Worm (Caenorhabditis elegans) whole organism, early embryonic: ENCODE measurements around the gene dhs-18.
A peak's percentile ranks its signal among the peaks of the same experiment; 100 is the strongest.

Experiments used
- B0310.2 ChIP-seq: sonication (generic microtip); optimal IDR thresholded peaks from 2 replicates; lab custom pipeline; 2016; ENCODE audit warnings: mild to moderate bottlenecking, missing genetic modification characterization, missing compliant biosample characterization
- F13C5.2 ChIP-seq: sonication (generic microtip); optimal IDR thresholded peaks from 2 replicates; lab custom pipeline; 2017; ENCODE audit warnings: mild to moderate bottlenecking, missing genetic modification characterization, inconsistent platforms, missing compliant biosample characterization
- aly-1 ChIP-seq: sonication (generic microtip); optimal IDR thresholded peaks from 2 replicates; lab custom pipeline; 2016; ENCODE audit warnings: missing genetic modification characterization, missing compliant biosample characterization
- ama-1 ChIP-seq: fragments of 150-350 bp; optimal IDR thresholded peaks from 2 replicates; lab custom pipeline; 2014
- ceh-13 ChIP-seq: fragments of 200-800 bp; sonication (Bioruptor generic); optimal IDR thresholded peaks from 2 replicates; lab custom pipeline; 2018; ENCODE audit warnings: mild to moderate bottlenecking, missing genetic modification characterization, missing compliant biosample characterization
- ceh-36 ChIP-seq: sonication (generic microtip); optimal IDR thresholded peaks from 2 replicates; lab custom pipeline; 2016; ENCODE audit warnings: missing genetic modification characterization, inconsistent platforms, missing compliant biosample characterization
- ets-7 ChIP-seq: sonication (generic microtip); optimal IDR thresholded peaks from 2 replicates; lab custom pipeline; 2016; ENCODE audit warnings: missing genotype, missing genetic modification characterization, missing compliant biosample characterization
- flt-1 ChIP-seq: fragments of 200-800 bp; sonication (Bioruptor generic); IDR thresholded peaks from 2 replicates; pipeline ENCODE4 v1.3.6; 2022; ENCODE audit warnings: missing genetic modification characterization, missing compliant biosample characterization
- hmbx-1 ChIP-seq: sonication (generic microtip); optimal IDR thresholded peaks from 2 replicates; lab custom pipeline; 2016; ENCODE audit warnings: mild to moderate bottlenecking, missing genetic modification characterization, missing compliant biosample characterization
- hmg-4 ChIP-seq: fragments of 200-800 bp; sonication (Bioruptor generic); optimal IDR thresholded peaks from 2 replicates; lab custom pipeline; 2018; ENCODE audit warnings: mild to moderate bottlenecking, missing genetic modification characterization, missing compliant biosample characterization
- hnd-1 ChIP-seq: sonication (generic microtip); optimal IDR thresholded peaks from 2 replicates; lab custom pipeline; 2016; ENCODE audit warnings: missing genetic modification characterization, missing compliant biosample characterization
- pes-1 ChIP-seq: fragments of 200-800 bp; sonication (Bioruptor generic); IDR thresholded peaks from 2 replicates; pipeline ENCODE4 v1.3.6; 2022; ENCODE audit warnings: missing genetic modification reagents, missing genetic modification characterization, missing compliant biosample characterization
- scrt-1 ChIP-seq: fragments of 200-800 bp; sonication (Bioruptor generic); IDR thresholded peaks from 2 replicates; pipeline ENCODE4 v1.3.6; 2022; ENCODE audit warnings: missing genetic modification characterization, missing compliant biosample characterization
- sea-1 ChIP-seq: fragments of 200-800 bp; sonication (Bioruptor generic); conservative IDR thresholded peaks from 2 replicates; pipeline ENCODE4 v1.3.6; 2022; ENCODE audit warnings: missing genetic modification characterization, missing compliant biosample characterization
- tbx-11 ChIP-seq: fragments of 200-800 bp; sonication (Bioruptor generic); IDR thresholded peaks from 2 replicates; pipeline ENCODE4 v1.3.6; 2022; ENCODE audit warnings: missing genetic modification characterization, missing compliant biosample characterization
- tbx-37 ChIP-seq: fragments of 200-800 bp; sonication (Bioruptor generic); conservative IDR thresholded peaks from 2 replicates; pipeline ENCODE4 v1.3.6; 2022; ENCODE audit warnings: missing genetic modification reagents, missing genetic modification characterization, missing compliant biosample characterization
- tra-4 ChIP-seq: sonication (generic microtip); optimal IDR thresholded peaks from 2 replicates; lab custom pipeline; 2017; ENCODE audit warnings: missing genetic modification characterization, missing compliant biosample characterization

The dhs-18 gene

ce11 chrV:11083691-11084090 lies 37.1 kb upstream of the dhs-18 start:
- TF ChIP-seq hmg-4 (GFP tag; lab: Kevin White, UChicago), result peak; percentile 22
- no peak for TF ChIP-seq ama-1 (lab: Kevin White, UChicago)
- TF ChIP-seq sea-1, result no peak
- peak; percentile 35 for TF ChIP-seq F13C5.2

ce11 chrV:11082964-11083363 lies 36.3 kb upstream of the dhs-18 start:
- TF ChIP-seq ets-7 (tag; lab: Kevin White, UChicago) (no peak), ceh-13 (GFP tag; lab: Kevin White, UChicago) (no peak), scrt-1 (GFP tag; lab: Robert Waterston, UW) (no peak), pes-1 (GFP tag; lab: Robert Waterston, UW) (no peak), tbx-11 (no peak), hnd-1 (no peak), tra-4 (tag; lab: Kevin White, UChicago) (no peak), aly-1 (no peak), sea-1 (no peak)

DNA sequence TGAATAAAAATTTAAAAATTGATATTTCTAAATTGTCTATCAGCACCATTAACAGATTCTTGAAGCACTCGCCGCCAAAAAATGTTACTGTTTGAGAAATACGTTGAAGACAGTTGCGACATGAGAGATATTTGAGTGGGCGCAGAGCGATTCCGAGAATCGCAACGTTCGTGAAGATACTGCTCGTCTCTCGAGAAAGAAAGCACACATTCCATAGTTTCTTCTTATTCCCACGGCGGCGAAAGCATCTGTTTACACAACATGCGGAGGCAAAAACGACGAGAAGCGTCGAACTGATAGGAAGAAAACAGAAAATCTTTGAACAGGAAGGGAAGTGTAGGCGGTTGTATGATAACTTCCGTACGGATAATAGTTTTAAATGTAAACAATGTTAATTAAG lies 35.8 kb upstream of the dhs-18 start:
- TF ChIP-seq aly-1 (no peak), ets-7 (tag; lab: Kevin White, UChicago) (no peak), tbx-37 (no peak), tbx-11 (no peak), ceh-36 (tag; lab: Kevin White, UChicago) (no peak), hnd-1 (no peak), pes-1 (GFP tag; lab: Robert Waterston, UW) (no peak), sea-1 (no peak), ceh-13 (GFP tag; lab: Kevin White, UChicago) (no peak), B0310.2 (tag; lab: Kevin White, UChicago) (no peak), tra-4 (tag; lab: Kevin White, UChicago) (no peak), ama-1 (lab: Kevin White, UChicago) (no peak), flt-1 (GFP tag; lab: Robert Waterston, UW) (no peak), hmbx-1 (tag; lab: Kevin White, UChicago) (no peak)

DNA sequence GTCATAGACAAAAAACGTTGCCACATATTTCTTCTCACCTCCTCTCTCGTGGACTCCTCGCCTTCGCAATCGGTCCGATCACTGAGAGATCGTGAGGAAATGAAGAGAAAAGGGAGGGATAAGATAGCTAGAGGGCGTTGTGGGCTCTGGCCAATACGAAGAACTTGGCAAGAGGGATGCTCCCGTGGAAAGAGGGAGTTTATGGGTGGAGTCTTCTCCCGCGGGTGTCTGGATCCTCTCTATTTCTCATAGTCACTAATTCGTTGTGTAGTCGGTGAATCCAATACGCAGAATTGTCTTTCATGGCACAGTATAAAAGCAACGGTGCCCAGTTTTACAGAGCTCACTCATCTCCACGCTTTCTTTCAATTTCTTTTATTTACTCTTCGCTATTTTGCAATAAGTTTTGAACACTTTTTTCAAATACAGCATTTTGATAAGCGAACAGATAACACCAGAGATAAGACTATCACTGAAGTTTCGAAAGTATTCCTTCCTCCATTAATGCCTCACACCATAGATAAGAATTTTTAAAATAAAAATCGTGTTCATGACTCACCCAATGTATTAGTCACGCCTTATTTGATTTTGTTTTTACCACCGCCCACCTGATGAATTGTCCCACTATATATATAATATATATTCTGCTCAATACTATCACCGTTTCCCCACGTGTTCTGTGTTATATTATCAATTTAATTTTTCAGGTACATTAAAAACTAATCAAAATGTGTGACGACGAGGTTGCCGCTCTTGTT lies 33.9 kb upstream of the dhs-18 start, which contains the start of gene act-1:
Gene act-1, plus strand, starts transcription at position 708 of the 758 bp plus-strand sequence.
- no peak for TF ChIP-seq tbx-11
- TF ChIP-seq hmg-4 (GFP tag; lab: Kevin White, UChicago), result peak; percentile 73
- 0 out of 2 replicates have a peak, but pooled peaks have one; percentile 37 for TF ChIP-seq flt-1 (GFP tag; lab: Robert Waterston, UW)
- TF ChIP-seq pes-1 (GFP tag; lab: Robert Waterston, UW), result peak; percentile 10; the same call in 1 of the 2 replicates
- TF ChIP-seq hnd-1, result no peak
- peak; percentile 26 for TF ChIP-seq F13C5.2

- TF ChIP-seq sea-1 (no peak), tbx-37 (no peak), ama-1 (lab: Kevin White, UChicago) (no peak), B0310.2 (tag; lab: Kevin White, UChicago) (no peak), aly-1 (no peak), ceh-13 (GFP tag; lab: Kevin White, UChicago) (no peak), flt-1 (GFP tag; lab: Robert Waterston, UW) (no peak), hmbx-1 (tag; lab: Kevin White, UChicago) (no peak), hnd-1 (no peak), tbx-11 (no peak), ceh-36 (tag; lab: Kevin White, UChicago) (no peak), pes-1 (GFP tag; lab: Robert Waterston, UW) (no peak), hmg-4 (GFP tag; lab: Kevin White, UChicago) (no peak), scrt-1 (GFP tag; lab: Robert Waterston, UW) (no peak), tra-4 (tag; lab: Kevin White, UChicago) (no peak), F13C5.2 (no peak), ets-7 (tag; lab: Kevin White, UChicago) (no peak)
Observed at ce11 chrV:11078874-11079273, 32.2 kb upstream of the dhs-18 start.

ce11 chrV:11078104-11078724 lies 31.6 kb upstream of the dhs-18 start, which contains the start of gene act-2:
act-2 (minus strand) TSS chrV:11078154.
- TF ChIP-seq ceh-36 (tag; lab: Kevin White, UChicago) (no peak), B0310.2 (tag; lab: Kevin White, UChicago) (peak; percentile 38)

DNA sequence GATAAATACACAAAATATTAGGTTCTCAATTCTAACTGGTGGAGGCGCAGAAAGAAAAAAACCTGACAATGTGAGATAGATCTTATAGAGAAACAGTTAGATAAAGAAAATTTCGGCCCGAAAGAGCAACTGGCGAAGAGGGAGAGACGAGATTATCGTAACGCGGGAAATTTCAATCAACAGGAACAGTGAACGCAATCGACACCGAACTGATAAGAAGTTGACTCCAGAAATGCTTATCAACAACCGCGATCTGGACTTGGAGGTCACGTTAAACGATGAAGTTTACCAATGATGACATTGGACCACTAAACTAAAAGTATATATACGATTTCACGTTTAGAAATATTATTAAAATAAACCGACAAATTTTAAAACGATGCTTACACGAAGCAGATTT lies 29.8 kb upstream of the dhs-18 start:
- TF ChIP-seq ets-7 (tag; lab: Kevin White, UChicago), result no peak
- TF ChIP-seq hmg-4 (GFP tag; lab: Kevin White, UChicago), result no peak
- no peak for TF ChIP-seq hmbx-1 (tag; lab: Kevin White, UChicago)
- TF ChIP-seq aly-1, result no peak
- no peak for TF ChIP-seq B0310.2 (tag; lab: Kevin White, UChicago)
- no peak for TF ChIP-seq tra-4 (tag; lab: Kevin White, UChicago)
- no peak for TF ChIP-seq F13C5.2
- TF ChIP-seq ceh-13 (GFP tag; lab: Kevin White, UChicago), result no peak
- TF ChIP-seq ama-1 (lab: Kevin White, UChicago), result no peak

- TF ChIP-seq ceh-36 (tag; lab: Kevin White, UChicago) (no peak), B0310.2 (tag; lab: Kevin White, UChicago) (no peak), tbx-11 (no peak), hmg-4 (GFP tag; lab: Kevin White, UChicago) (no peak), ceh-13 (GFP tag; lab: Kevin White, UChicago) (no peak), pes-1 (GFP tag; lab: Robert Waterston, UW) (no peak), hmbx-1 (tag; lab: Kevin White, UChicago) (no peak), ama-1 (lab: Kevin White, UChicago) (no peak), ets-7 (tag; lab: Kevin White, UChicago) (no peak), tra-4 (tag; lab: Kevin White, UChicago) (no peak), flt-1 (GFP tag; lab: Robert Waterston, UW) (no peak), F13C5.2 (no peak), tbx-37 (no peak), scrt-1 (GFP tag; lab: Robert Waterston, UW) (no peak), aly-1 (no peak), hnd-1 (no peak), sea-1 (no peak)
Observed at ce11 chrV:11076028-11076402, 29.4 kb upstream of the dhs-18 start.
